Fruit fly (Drosophila melanogaster): ENCODE results near the gene CG9743.

The CG9743 gene

DNA sequence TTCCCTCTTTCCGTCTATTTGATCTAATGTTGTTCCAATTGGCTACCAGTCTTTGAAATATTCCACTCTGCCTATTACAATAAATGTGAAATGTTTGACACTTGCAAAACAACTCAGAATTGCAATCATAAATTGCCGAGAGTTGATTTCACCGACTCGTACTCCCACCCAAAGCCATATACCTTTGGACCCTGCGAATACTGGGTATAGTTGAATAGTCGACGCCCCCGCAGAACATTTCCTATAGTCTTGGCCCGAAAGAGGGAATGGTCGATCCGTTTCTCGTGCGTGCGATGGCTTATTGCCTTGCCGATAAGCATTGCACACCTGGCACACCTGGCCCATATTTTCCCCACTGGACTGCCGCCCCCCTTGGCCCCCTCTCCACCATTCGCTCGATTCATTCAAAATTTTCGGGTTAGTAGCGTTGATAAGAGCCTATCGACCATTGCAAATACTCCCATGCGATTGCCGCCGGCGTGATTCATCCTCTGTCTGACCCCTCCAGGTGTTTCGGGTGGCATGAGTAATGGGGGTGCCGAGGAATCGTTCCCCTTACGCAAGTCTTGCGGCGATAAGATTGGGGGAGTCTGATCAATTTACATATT is 2.6 kb downstream of the CG9743 start (continued):
- no peak for TF ChIP-seq dm (GFP tag; optimal IDR thresholded peaks at IDR 0.05)
- no peak for TF ChIP-seq CG1647 (GFP tag; optimal IDR thresholded peaks at IDR 0.05)
- TF ChIP-seq BtbVII (GFP tag; optimal IDR thresholded peaks at IDR 0.05): no peak
- TF ChIP-seq CG9932 (GFP tag; IDR thresholded peaks at IDR 0.05): peak; percentile 56
- no peak for TF ChIP-seq CG10321 (GFP tag; IDR thresholded peaks at IDR 0.05)
- TF ChIP-seq CG6791 (GFP tag; IDR thresholded peaks at IDR 0.05; ENCODE audit: partially characterized antibody): no peak
- no peak for TF ChIP-seq sqz (GFP tag; optimal IDR thresholded peaks at IDR 0.05)
- TF ChIP-seq ap (GFP tag; IDR thresholded peaks at IDR 0.05): no peak
- no peak for TF ChIP-seq gsb (GFP tag; IDR thresholded peaks at IDR 0.05)
- peak; percentile 2 for TF ChIP-seq Blimp-1 (GFP tag; optimal IDR thresholded peaks at IDR 0.05)
- no peak for TF ChIP-seq CrebB (tag; optimal IDR thresholded peaks at IDR 0.05)
- no peak for TF ChIP-seq prd (optimal IDR thresholded peaks at IDR 0.05)
- no peak for TF ChIP-seq prd (GFP tag; IDR thresholded peaks at IDR 0.05)
- no peak for TF ChIP-seq ttk (GFP tag; IDR thresholded peaks at IDR 0.05)
- TF ChIP-seq her (GFP tag; optimal IDR thresholded peaks at IDR 0.05): no peak
- TF ChIP-seq Dek (tag; optimal IDR thresholded peaks at IDR 0.05): no peak
- peak in 1 of 2 experiments; percentile 46 for TF ChIP-seq Hr78 (GFP tag; optimal IDR thresholded peaks at IDR 0.05)
- no peak for TF ChIP-seq ato (GFP tag; IDR thresholded peaks at IDR 0.05; ENCODE audit: partially characterized antibody)
- no peak for TF ChIP-seq maf-S (GFP tag; optimal IDR thresholded peaks at IDR 0.05)
- no peak for TF ChIP-seq CG34224 (GFP tag; IDR thresholded peaks at IDR 0.05; ENCODE audit: partially characterized antibody)
- TF ChIP-seq zfh1 (GFP tag; IDR thresholded peaks at IDR 0.05): peak; percentile 26; the same call in 1 of the 3 replicates
- TF ChIP-seq croc (GFP tag; conservative IDR thresholded peaks at IDR 0.05): no peak
- no peak for TF ChIP-seq CG8765 (GFP tag; IDR thresholded peaks at IDR 0.05)
- no peak for TF ChIP-seq insv (GFP tag; optimal IDR thresholded peaks at IDR 0.05)
- no peak for TF ChIP-seq kni (GFP tag; optimal IDR thresholded peaks at IDR 0.05)
- no peak for TF ChIP-seq btn (GFP tag; optimal IDR thresholded peaks at IDR 0.05)
- no peak for TF ChIP-seq pzg (GFP tag; optimal IDR thresholded peaks at IDR 0.05)
- 0 out of 3 replicates have a peak, but pooled peaks have one; percentile 31 for TF ChIP-seq Optix (GFP tag; IDR thresholded peaks at IDR 0.05)
- no peak for TF ChIP-seq CG5953 (GFP tag; IDR thresholded peaks at IDR 0.05)
- no peak for TF ChIP-seq Hand (GFP tag; optimal IDR thresholded peaks at IDR 0.05)
- TF ChIP-seq luna (GFP tag; optimal IDR thresholded peaks at IDR 0.05): no peak
- TF ChIP-seq CG7745 (tag; optimal IDR thresholded peaks at IDR 0.05): no peak
- no peak for TF ChIP-seq caup (GFP tag; optimal IDR thresholded peaks at IDR 0.05; ENCODE audit: severe bottlenecking)
- TF ChIP-seq CG2678 (tag; optimal IDR thresholded peaks at IDR 0.05): peak; percentile 28
- TF ChIP-seq CG17829 (tag; optimal IDR thresholded peaks at IDR 0.05): no peak
- TF ChIP-seq E2f2 (GFP tag; IDR thresholded peaks at IDR 0.05): no peak
- no peak for TF ChIP-seq Lpt (GFP tag; optimal IDR thresholded peaks at IDR 0.05)
- no peak for TF ChIP-seq eyg (GFP tag; optimal IDR thresholded peaks at IDR 0.05)
- TF ChIP-seq MTF-1 (GFP tag; optimal IDR thresholded peaks at IDR 0.05; ENCODE audit: borderline replicate concordance): no peak
- TF ChIP-seq CG32772 (GFP tag; IDR thresholded peaks at IDR 0.05): no peak
- no peak for TF ChIP-seq esg (GFP tag; conservative IDR thresholded peaks at IDR 0.05)
- no peak for TF ChIP-seq CG6813 (GFP tag; optimal IDR thresholded peaks at IDR 0.05)
- no peak for TF ChIP-seq CG9727 (GFP tag; optimal IDR thresholded peaks at IDR 0.05)
- TF ChIP-seq sim (GFP tag; IDR thresholded peaks at IDR 0.05): no peak
- TF ChIP-seq aop (GFP tag; IDR thresholded peaks at IDR 0.05): no peak
- no peak for TF ChIP-seq CG14965 (GFP tag; optimal IDR thresholded peaks at IDR 0.05; ENCODE audit: borderline replicate concordance)
- TF ChIP-seq CG31441 (GFP tag; IDR thresholded peaks at IDR 0.05): no peak
- TF ChIP-seq pnt (GFP tag; optimal IDR thresholded peaks at IDR 0.05): peak; percentile 17
- no peak for TF ChIP-seq ken (GFP tag; IDR thresholded peaks at IDR 0.05)
- TF ChIP-seq klu (GFP tag; IDR thresholded peaks at IDR 0.05): no peak
- TF ChIP-seq Bdp1 (GFP tag; optimal IDR thresholded peaks at IDR 0.05): no peak

All from whole organism, embryonic.